Worm (Caenorhabditis elegans) whole organism, midembryonic: ENCODE results near the gene str-196.

ENCODE experiments used
- T22C8.4 ChIP-seq: fragments of 200-800 bp; sonication (Bioruptor generic); IDR thresholded peaks from 2 replicates; pipeline ENCODE4 v1.3.6; 2022; ENCODE audit warnings: missing genetic modification characterization, missing compliant biosample characterization
- cog-1 ChIP-seq: sonication (generic microtip); optimal IDR thresholded peaks from 2 replicates; lab custom pipeline; 2016; ENCODE audit warnings: missing genetic modification characterization, missing compliant biosample characterization
- flt-1 ChIP-seq: fragments of 200-800 bp; sonication (Bioruptor generic); IDR thresholded peaks from 2 replicates; pipeline ENCODE4 v1.3.6; 2022; ENCODE audit warnings: missing genetic modification characterization, missing compliant biosample characterization
- med-1 ChIP-seq: sonication (generic microtip); optimal IDR thresholded peaks from 2 replicates; lab custom pipeline; 2017; ENCODE audit warnings: missing genetic modification characterization, mild to moderate bottlenecking, missing compliant biosample characterization, antibody characterized with exemption, missing genetic modification reagents; ENCODE audit not compliant: insufficient read depth
- ztf-29 ChIP-seq: fragments of 200-800 bp; sonication (Bioruptor generic); IDR thresholded peaks from 2 replicates; pipeline ENCODE4 v1.3.6; 2022; ENCODE audit warnings: missing genetic modification reagents, missing genetic modification characterization, missing compliant biosample characterization

ce11 chrV:467507-467906, 24.0 kb upstream of the str-196 start:
- TF ChIP-seq flt-1 (GFP tag; lab: Robert Waterston, UW) (no peak), T22C8.4 (GFP tag; lab: Robert Waterston, UW) (no peak), cog-1 (tag; lab: Kevin White, UChicago) (no peak), med-1 (GFP tag; lab: Kevin White, UChicago) (no peak), ztf-29 (GFP tag; lab: Robert Waterston, UW) (no peak)
